Fruit fly (Drosophila melanogaster) whole organism, wandering third instar larva: ENCODE measurements around the gene Ifrd1.

Experiments
- Abd-B ChIP-seq: fragments of >200 bp; optimal IDR thresholded peaks from 2 replicates; lab custom pipeline; 2017; ENCODE audit warnings: missing biosample characterization, missing genetic modification characterization
- CG32264 ChIP-seq: fragments of 200-800 bp; sonication (Bioruptor generic); optimal IDR thresholded peaks from 2 replicates; lab custom pipeline; 2016; ENCODE audit warnings: missing biosample characterization, missing genetic modification characterization
- CG9705 ChIP-seq: fragments of 200-800 bp; sonication (Bioruptor generic); optimal IDR thresholded peaks from 2 replicates; lab custom pipeline; 2018; ENCODE audit warnings: missing biosample characterization, mild to moderate bottlenecking, missing genetic modification characterization
- CrebA ChIP-seq: fragments of 200-800 bp; sonication (Bioruptor generic); optimal IDR thresholded peaks from 2 replicates; lab custom pipeline; 2016; ENCODE audit warnings: missing biosample characterization, mild to moderate bottlenecking, missing genetic modification characterization, borderline replicate concordance
- Dfd ChIP-seq: fragments of >200 bp; optimal IDR thresholded peaks from 2 replicates; lab custom pipeline; 2017; ENCODE audit warnings: missing biosample characterization, missing genetic modification characterization
- Dif ChIP-seq: fragments of 200-275, 200-300 bp; sonication (Bioruptor generic); optimal IDR thresholded peaks from 2 replicates; lab custom pipeline; 2018; ENCODE audit warnings: missing biosample characterization, missing genetic modification characterization; ENCODE audit not compliant: partially characterized antibody
- GATAd ChIP-seq: sonication (Bioruptor generic); optimal IDR thresholded peaks from 2 replicates; lab custom pipeline; 2016; ENCODE audit warnings: missing biosample characterization, missing genetic modification characterization
- HLH106 ChIP-seq: fragments of 200-800 bp; optimal IDR thresholded peaks from 3 replicates; lab custom pipeline; 2019; ENCODE audit warnings: missing biosample characterization, mild to moderate bottlenecking, missing genetic modification characterization, moderate library complexity
- Hnf4 ChIP-seq: fragments of 200-800 bp; sonication (Bioruptor generic); optimal IDR thresholded peaks from 2 replicates; lab custom pipeline; 2016; ENCODE audit warnings: missing biosample characterization, mild to moderate bottlenecking, missing genetic modification characterization
- Hr78 ChIP-seq: fragments of >200 bp; optimal IDR thresholded peaks from 2 replicates; lab custom pipeline; 2017; ENCODE audit warnings: missing biosample characterization, missing genetic modification characterization
- Hr83 ChIP-seq: fragments of 200-300 bp; sonication (Bioruptor generic); optimal IDR thresholded peaks from 2 replicates; lab custom pipeline; 2016; ENCODE audit warnings: missing biosample characterization, mild to moderate bottlenecking, missing genetic modification characterization, moderate library complexity; ENCODE audit not compliant: poor library complexity, severe bottlenecking
- Jra ChIP-seq: sonication (Bioruptor generic); optimal IDR thresholded peaks from 2 replicates; lab custom pipeline; 2016; ENCODE audit warnings: missing biosample characterization, missing genetic modification characterization
- Mio ChIP-seq: sonication (Bioruptor generic); optimal IDR thresholded peaks from 2 replicates; lab custom pipeline; 2016; ENCODE audit warnings: missing biosample characterization, missing genetic modification characterization
- Myc ChIP-seq: fragments of >200 bp; optimal IDR thresholded peaks from 2 replicates; lab custom pipeline; 2017
- N ChIP-seq: fragments of >200 bp; optimal IDR thresholded peaks from 2 replicates; lab custom pipeline; 2018; ENCODE audit warnings: missing biosample characterization, missing external identifiers, missing genetic modification characterization
- OdsH ChIP-seq: fragments of 200-800 bp; sonication (Bioruptor generic); optimal IDR thresholded peaks from 2 replicates; lab custom pipeline; 2016; ENCODE audit warnings: missing biosample characterization, mild to moderate bottlenecking, missing genetic modification characterization
- Rel ChIP-seq, 2 experiments: fragments of 200-800 bp; sonication (Bioruptor generic) in 1 of 2; optimal IDR thresholded peaks; 2 replicates in 1 of 2; 3 replicates in 1 of 2; lab custom pipeline; 2016 to 2019; ENCODE audit warnings: mild to moderate bottlenecking in 2 of 2, missing biosample characterization in 2 of 2, missing genetic modification characterization in 2 of 2, moderate library complexity in 1 of 2
- Sp1 ChIP-seq: fragments of 200-800 bp; sonication (Bioruptor generic); optimal IDR thresholded peaks from 3 replicates; lab custom pipeline; 2019; ENCODE audit warnings: missing biosample characterization, mild to moderate bottlenecking, missing genetic modification characterization, moderate library complexity
- Vsx2 ChIP-seq: fragments of 200-300, 225-300 bp; sonication (Bioruptor generic); optimal IDR thresholded peaks from 2 replicates; lab custom pipeline; 2018; ENCODE audit warnings: missing biosample characterization, missing genetic modification characterization; ENCODE audit not compliant: partially characterized antibody
- br ChIP-seq: fragments of 200-800 bp; sonication (Bioruptor generic); optimal IDR thresholded peaks from 2 replicates; lab custom pipeline; 2016; ENCODE audit warnings: missing biosample characterization, missing genetic modification characterization
- brk ChIP-seq: fragments of 200-800 bp; sonication (Bioruptor generic); optimal IDR thresholded peaks from 2 replicates; lab custom pipeline; 2016; ENCODE audit warnings: missing biosample characterization, mild to moderate bottlenecking, missing genetic modification characterization
- dl ChIP-seq, 2 experiments: fragments of 175-275, 200-275 bp in 1 of 2; fragments of 200-275 bp in 1 of 2; sonication (Bioruptor generic); optimal IDR thresholded peaks; lab custom pipeline; 2018; ENCODE audit warnings: mild to moderate bottlenecking in 2 of 2, missing biosample characterization in 2 of 2, missing genetic modification characterization in 2 of 2, moderate library complexity in 2 of 2; ENCODE audit not compliant: partially characterized antibody in 2 of 2, insufficient read depth in 1 of 2
- dmrt93B ChIP-seq: fragments of 200-800 bp; sonication (Bioruptor generic); optimal IDR thresholded peaks from 2 replicates; lab custom pipeline; 2018; ENCODE audit warnings: missing biosample characterization, mild to moderate bottlenecking, missing genetic modification characterization
- dsf ChIP-seq: sonication (Bioruptor generic); optimal IDR thresholded peaks from 2 replicates; lab custom pipeline; 2016; ENCODE audit warnings: missing biosample characterization, missing genetic modification characterization, borderline replicate concordance
- ey ChIP-seq: fragments of 200-800 bp; sonication (Bioruptor generic); optimal IDR thresholded peaks from 2 replicates; lab custom pipeline; 2016; ENCODE audit warnings: missing biosample characterization, missing genetic modification characterization
- foxo ChIP-seq, 2 experiments: fragments of 200-800 bp; sonication (Bioruptor generic); optimal IDR thresholded peaks; 2 replicates in 1 of 2; 3 replicates in 1 of 2; lab custom pipeline; 2016 to 2017; ENCODE audit warnings: missing biosample characterization in 2 of 2, missing genetic modification characterization in 2 of 2
- fru ChIP-seq: fragments of 200-800 bp; sonication (Bioruptor generic); optimal IDR thresholded peaks from 3 replicates; lab custom pipeline; 2016; ENCODE audit warnings: missing biosample characterization, mild to moderate bottlenecking, missing genetic modification characterization
- h ChIP-seq: fragments of 200-800 bp; sonication (Bioruptor generic); optimal IDR thresholded peaks from 3 replicates; lab custom pipeline; 2016; ENCODE audit warnings: missing biosample characterization, mild to moderate bottlenecking, missing genetic modification characterization
- jim ChIP-seq: fragments of 175-275, 200-325 bp; sonication (Bioruptor generic); optimal IDR thresholded peaks from 2 replicates; lab custom pipeline; 2016; ENCODE audit warnings: missing biosample characterization, mild to moderate bottlenecking, missing genetic modification characterization
- lola ChIP-seq: fragments of >200 bp; optimal IDR thresholded peaks from 2 replicates; lab custom pipeline; 2017; ENCODE audit warnings: missing biosample characterization, missing genetic modification characterization
- pan ChIP-seq: fragments of >200 bp; optimal IDR thresholded peaks from 2 replicates; lab custom pipeline; 2017
- psq ChIP-seq: fragments of 200-800 bp; sonication (Bioruptor generic); optimal IDR thresholded peaks from 3 replicates; lab custom pipeline; 2017; ENCODE audit warnings: missing biosample characterization, mild to moderate bottlenecking, missing genetic modification characterization, moderate library complexity
- rgr ChIP-seq: fragments of 200-800 bp; sonication (Bioruptor generic); optimal IDR thresholded peaks from 3 replicates; lab custom pipeline; 2016; ENCODE audit warnings: missing biosample characterization, mild to moderate bottlenecking, missing genetic modification characterization
- sage ChIP-seq: fragments of 200-800 bp; sonication (Bioruptor generic); optimal IDR thresholded peaks from 2 replicates; lab custom pipeline; 2016; ENCODE audit warnings: missing biosample characterization, mild to moderate bottlenecking, missing genetic modification characterization
- sv ChIP-seq: fragments of 200-800 bp; sonication (Bioruptor generic); optimal IDR thresholded peaks from 3 replicates; lab custom pipeline; 2016; ENCODE audit warnings: missing biosample characterization, missing genetic modification characterization
- tai ChIP-seq: sonication (Bioruptor generic); optimal IDR thresholded peaks from 2 replicates; lab custom pipeline; 2016; ENCODE audit warnings: missing biosample characterization, missing genetic modification characterization
- usp ChIP-seq: fragments of >200 bp; optimal IDR thresholded peaks from 2 replicates; lab custom pipeline; 2017; ENCODE audit warnings: missing biosample characterization, missing genetic modification characterization
- woc ChIP-seq: sonication (Bioruptor generic); optimal IDR thresholded peaks from 2 replicates; lab custom pipeline; 2016; ENCODE audit warnings: missing biosample characterization, mild to moderate bottlenecking, missing genetic modification characterization

The Ifrd1 gene

dm6 chr2L:2861885-2862620, 12.2 kb downstream of the Ifrd1 start:
- peak; percentile 25 for TF ChIP-seq fru (GFP tag; lab: Kevin White, UChicago)
- TF ChIP-seq Dif (GFP tag; lab: Kevin White, UChicago), result peak; percentile 76
- no peak for TF ChIP-seq OdsH (GFP tag; lab: Kevin White, UChicago)
- peak; percentile 47 to 53 for TF ChIP-seq dl (GFP tag; optimal IDR thresholded peaks at IDR 0.05; lab: Kevin White, UChicago; ENCODE audit: insufficient read depth in 1 of 2, partially characterized antibody in 2 of 2)
- peak in 1 of 2 experiments; percentile 2 for TF ChIP-seq foxo (GFP tag; optimal IDR thresholded peaks at IDR 0.05; lab: Kevin White, UChicago)
- no peak for TF ChIP-seq woc (GFP tag; lab: Kevin White, UChicago)
- no peak for TF ChIP-seq usp (GFP tag; lab: Kevin White, UChicago)
- TF ChIP-seq Abd-B (GFP tag; lab: Kevin White, UChicago), result no peak
- no peak for TF ChIP-seq Hnf4 (GFP tag; lab: Kevin White, UChicago)
- TF ChIP-seq dsf (GFP tag; lab: Kevin White, UChicago), result no peak
- peak; percentile 1 for TF ChIP-seq h (GFP tag; lab: Kevin White, UChicago)
- peak; percentile 8 for TF ChIP-seq rgr
- no peak for TF ChIP-seq ey (GFP tag; lab: Kevin White, UChicago)

- no peak for TF ChIP-seq Rel (GFP tag; optimal IDR thresholded peaks at IDR 0.05; lab: Kevin White, UChicago)
- no peak for TF ChIP-seq Rel (tag; optimal IDR thresholded peaks at IDR 0.05; lab: Kevin White, UChicago)
- TF ChIP-seq Hr83 (GFP tag; lab: Kevin White, UChicago), result peak; percentile 32
- no peak for TF ChIP-seq psq (GFP tag; lab: Kevin White, UChicago)
- no peak for TF ChIP-seq woc (GFP tag; lab: Kevin White, UChicago)
Measured at dm6 chr2L:2861140-2861884, 13.0 kb downstream of the Ifrd1 start.

dm6 chr2L:2857862-2858734, 16.2 kb downstream of the Ifrd1 start:
- TF ChIP-seq pan (lab: Kevin White, UChicago), result no peak
- TF ChIP-seq dmrt93B (GFP tag; lab: Kevin White, UChicago), result no peak
- peak; percentile 47 for TF ChIP-seq woc (GFP tag; lab: Kevin White, UChicago)
- TF ChIP-seq Hr83 (GFP tag; lab: Kevin White, UChicago), result peak; percentile 32
- no peak for TF ChIP-seq Myc (lab: Kevin White, UChicago)
- TF ChIP-seq Vsx2, result no peak
- no peak for TF ChIP-seq CG9705 (GFP tag; lab: Kevin White, UChicago)
- no peak for TF ChIP-seq sv (GFP tag; lab: Kevin White, UChicago)
- peak; percentile 41 for TF ChIP-seq ey (GFP tag; lab: Kevin White, UChicago)
- TF ChIP-seq Hnf4 (GFP tag; lab: Kevin White, UChicago), result peak; percentile 17
- no peak for TF ChIP-seq jim (GFP tag; lab: Kevin White, UChicago)
- TF ChIP-seq dsf (GFP tag; lab: Kevin White, UChicago), result no peak
- no peak for TF ChIP-seq lola (GFP tag; lab: Kevin White, UChicago)
- TF ChIP-seq CrebA (GFP tag; lab: Kevin White, UChicago), result peak; percentile 51
- peak; percentile 24 for TF ChIP-seq OdsH (GFP tag; lab: Kevin White, UChicago)
- no peak for TF ChIP-seq GATAd
- peak; percentile 18 for TF ChIP-seq HLH106 (tag; lab: Kevin White, UChicago)
- peak; percentile 45 for TF ChIP-seq tai (GFP tag; lab: Kevin White, UChicago)
- peak; percentile 22 for TF ChIP-seq rgr
- TF ChIP-seq Rel (GFP tag; optimal IDR thresholded peaks at IDR 0.05; lab: Kevin White, UChicago), result no peak
- peak; percentile 17 for TF ChIP-seq Rel (tag; optimal IDR thresholded peaks at IDR 0.05; lab: Kevin White, UChicago)
- TF ChIP-seq sage (GFP tag; lab: Kevin White, UChicago), result no peak
- no peak for TF ChIP-seq N (GFP tag; lab: Kevin White, UChicago)
- TF ChIP-seq h (GFP tag; lab: Kevin White, UChicago), result peak; percentile 39
- peak; percentile 3 for TF ChIP-seq fru (GFP tag; lab: Kevin White, UChicago)
- TF ChIP-seq psq (GFP tag; lab: Kevin White, UChicago), result no peak
- peak in 1 of 2 experiments; percentile 41 for TF ChIP-seq foxo (GFP tag; optimal IDR thresholded peaks at IDR 0.05; lab: Kevin White, UChicago)
- no peak for TF ChIP-seq brk (GFP tag; lab: Kevin White, UChicago)
- no peak for TF ChIP-seq Mio (GFP tag; lab: Kevin White, UChicago)
- peak; percentile 15 for TF ChIP-seq Dfd
- TF ChIP-seq Dif (GFP tag; lab: Kevin White, UChicago), result no peak
- peak; percentile 33 for TF ChIP-seq br (GFP tag; lab: Kevin White, UChicago)
- no peak for TF ChIP-seq Hr78 (GFP tag; lab: Kevin White, UChicago)
- peak; percentile 2 for TF ChIP-seq Sp1 (GFP tag; lab: Kevin White, UChicago)
- TF ChIP-seq CG32264 (GFP tag; lab: Kevin White, UChicago), result peak; percentile 23
- peak; percentile 43 for TF ChIP-seq Jra (GFP tag; lab: Kevin White, UChicago)
- TF ChIP-seq dl (GFP tag; optimal IDR thresholded peaks at IDR 0.05; lab: Kevin White, UChicago; ENCODE audit: insufficient read depth in 1 of 2, partially characterized antibody in 2 of 2), result peak in 1 of 2 experiments; percentile 2
